Fruit fly (Drosophila melanogaster) whole organism: ENCODE data around the gene Ythdc1.

Experiments
- CG8478 ChIP-seq: fragments of >200 bp; optimal IDR thresholded peaks from 2 replicates; lab custom pipeline; 2018; ENCODE audit warnings: inconsistent platforms
- EcR ChIP-seq, 2 experiments: fragments of >200 bp; optimal IDR thresholded peaks; 2 replicates each; lab custom pipeline; 2017; ENCODE audit warnings: missing biosample characterization in 2 of 2, missing genetic modification characterization in 2 of 2, missing genetic modification reagents in 2 of 2
- pan ChIP-seq: fragments of >200 bp; optimal IDR thresholded peaks from 2 replicates; lab custom pipeline; 2017
- psq ChIP-seq: fragments of >200 bp; optimal IDR thresholded peaks from 2 replicates; lab custom pipeline; 2017
- usp ChIP-seq: fragments of >200 bp; optimal IDR thresholded peaks from 2 replicates; lab custom pipeline; 2017; ENCODE audit warnings: missing biosample characterization, missing genetic modification characterization, mixed read lengths

DNA sequence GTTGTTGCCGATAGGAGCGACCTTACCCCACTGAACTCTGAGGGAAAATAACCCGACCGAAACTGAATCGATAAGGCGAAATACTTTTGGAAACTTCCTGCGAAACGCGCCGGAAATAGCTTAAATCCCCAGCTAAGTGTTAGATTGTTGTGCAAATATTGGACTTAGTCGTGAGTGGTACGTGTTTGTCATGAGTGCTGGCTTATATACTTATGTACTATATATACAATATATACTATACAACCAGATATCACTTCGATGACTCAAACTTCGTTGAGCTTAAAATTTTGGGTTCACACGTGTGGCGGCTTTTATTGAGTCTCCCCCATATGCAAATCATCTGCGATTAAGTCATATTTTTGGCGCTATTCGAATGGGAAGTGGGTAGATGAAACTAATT, 27.7 kb downstream of the Ythdc1 start:
- TF ChIP-seq psq (lab: Kevin White, UChicago) (no peak), EcR (GFP tag; optimal IDR thresholded peaks at IDR 0.05; lab: Kevin White, UChicago) (no peak), usp (GFP tag; lab: Kevin White, UChicago) (no peak), pan (lab: Kevin White, UChicago) (no peak), CG8478 (lab: Kevin White, UChicago) (no peak)
